Worm (Caenorhabditis elegans): ENCODE results near the gene der-2.

Gene der-2

DNA sequence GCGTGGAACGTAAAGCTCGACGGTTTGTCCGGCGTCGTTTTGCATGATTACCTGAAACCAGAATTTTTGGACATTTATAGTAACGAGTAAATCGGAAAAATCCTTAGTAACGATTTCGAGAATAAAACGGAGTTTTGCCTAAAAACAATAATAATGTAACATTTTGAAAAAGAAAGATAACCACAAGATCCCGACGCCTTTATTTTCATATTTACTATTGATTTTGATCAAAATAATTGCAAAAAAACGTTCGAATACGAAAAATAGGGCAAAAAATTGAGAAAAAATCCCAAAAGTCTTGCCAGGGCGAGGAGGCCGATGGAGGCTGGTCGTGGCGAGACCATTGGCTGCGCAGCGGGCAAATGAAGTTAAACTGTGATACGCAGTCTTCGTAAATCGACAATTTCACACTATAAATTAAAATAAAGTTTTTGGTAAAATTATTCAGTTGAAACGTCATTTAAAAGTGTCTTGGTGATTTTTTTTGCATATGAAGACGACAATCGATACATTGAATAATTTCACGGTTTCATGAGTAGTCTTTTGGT is 33.3 kb downstream of the der-2 start, which contains the start of gene rps-21 (continued):
- TF ChIP-seq bed-1 (GFP tag; IDR thresholded peaks at IDR 0.05) (no peak), lin-26 (GFP tag; IDR thresholded peaks at IDR 0.05) (no peak), ztf-6 (GFP tag; IDR thresholded peaks at IDR 0.05) (no peak), snpc-3.4 (tag; optimal IDR thresholded peaks at IDR 0.05) (peak; percentile 47), ztf-25 (GFP tag; IDR thresholded peaks at IDR 0.05) (no peak), F55B11.4 (tag; optimal IDR thresholded peaks at IDR 0.05; ENCODE audit: borderline replicate concordance, insufficient read depth) (no peak), ceh-27 (GFP tag; optimal IDR thresholded peaks at IDR 0.05) (peak; percentile 43), nhr-90 (tag; optimal IDR thresholded peaks at IDR 0.05) (no peak), sptf-2 (GFP tag; optimal IDR thresholded peaks at IDR 0.05) (no peak), efl-1 (GFP tag; optimal IDR thresholded peaks at IDR 0.05) (peak; percentile 42), F23B12.7 (tag; optimal IDR thresholded peaks at IDR 0.05; ENCODE audit: insufficient read depth) (peak; percentile 88), lin-54 (GFP tag; optimal IDR thresholded peaks at IDR 0.05) (peak; percentile 67), repo-1 (tag; optimal IDR thresholded peaks at IDR 0.05) (no peak), pbrm-1 (GFP tag; IDR thresholded peaks at IDR 0.05) (peak; percentile 77), K12H6.12 (tag; optimal IDR thresholded peaks at IDR 0.05) (peak; percentile 21), Y79H2A.3 (GFP tag; conservative IDR thresholded peaks at IDR 0.05) (no peak), him-1 (tag; optimal IDR thresholded peaks at IDR 0.05) (no peak), mxl-1 (tag; optimal IDR thresholded peaks at IDR 0.05) (no peak), dpff-1 (tag; optimal IDR thresholded peaks at IDR 0.05) (no peak), Y67H2A.10 (GFP tag; conservative IDR thresholded peaks at IDR 0.05) (no peak), F49E8.2 (tag; optimal IDR thresholded peaks at IDR 0.05; ENCODE audit: insufficient read depth) (no peak), egl-44 (GFP tag; IDR thresholded peaks at IDR 0.05) (no peak), B0019.2 (GFP tag; conservative IDR thresholded peaks at IDR 0.05) (0 out of 2 replicates have a peak, but pooled peaks have one; percentile 47), atf-7 (tag; optimal IDR thresholded peaks at IDR 0.05) (no peak), B0336.3 (GFP tag; IDR thresholded peaks at IDR 0.05) (no peak), ceh-79 (tag; optimal IDR thresholded peaks at IDR 0.05) (no peak), attf-5 (GFP tag; optimal IDR thresholded peaks at IDR 0.05) (peak; percentile 62), lin-35 (GFP tag; optimal IDR thresholded peaks at IDR 0.05) (peak in 1 of 3 experiments; percentile 74), F52B5.7 (tag; optimal IDR thresholded peaks at IDR 0.05) (no peak), D2030.7 (GFP tag; IDR thresholded peaks at IDR 0.05) (0 out of 2 replicates have a peak, but pooled peaks have one; percentile 25), nhr-80 (tag; optimal IDR thresholded peaks at IDR 0.05) (peak; percentile 42), tlf-1 (GFP tag; optimal IDR thresholded peaks at IDR 0.05) (no peak), dpl-1 (GFP tag; optimal IDR thresholded peaks at IDR 0.05) (peak; percentile 51), ceh-58 (GFP tag; IDR thresholded peaks at IDR 0.05) (no peak), ceh-91 (GFP tag; IDR thresholded peaks at IDR 0.05) (peak; percentile 21; the same call in 1 of the 2 replicates), die-1 (tag; optimal IDR thresholded peaks at IDR 0.05) (no peak), ama-1 (optimal IDR thresholded peaks at IDR 0.05) (no peak), ama-1 (GFP tag; optimal IDR thresholded peaks at IDR 0.05) (no peak), ztf-22 (GFP tag; optimal IDR thresholded peaks at IDR 0.05) (no peak), hlh-26 (GFP tag; conservative IDR thresholded peaks at IDR 0.05) (no peak), snpc-4 (GFP tag; optimal IDR thresholded peaks at IDR 0.05) (peak; percentile 18), snpc-4 (tag; optimal IDR thresholded peaks at IDR 0.05) (peak; percentile 23 to 56 (median 42)), ztf-26 (tag; optimal IDR thresholded peaks at IDR 0.05) (no peak), egl-18 (GFP tag; IDR thresholded peaks at IDR 0.05) (no peak), ekl-4 (GFP tag; IDR thresholded peaks at IDR 0.05) (0 out of 2 replicates have a peak, but pooled peaks have one; percentile 23), rcor-1 (GFP tag; IDR thresholded peaks at IDR 0.05) (no peak), snpc-1.1 (tag; optimal IDR thresholded peaks at IDR 0.05; ENCODE audit: insufficient read depth) (no peak), snpc-1.3 (tag; optimal IDR thresholded peaks at IDR 0.05; ENCODE audit: insufficient read depth) (peak; percentile 26)
